Worm (Caenorhabditis elegans) whole organism, L4 larva: ENCODE data around the gene Y57E12B.10.

ENCODE experiments used
- D1046.2 ChIP-seq: fragments of 200-800 bp; sonication (Bioruptor generic); IDR thresholded peaks from 2 replicates; pipeline ENCODE4 v1.3.6; 2022; ENCODE audit warnings: missing genetic modification characterization, missing compliant biosample characterization
- F26F4.8 ChIP-seq: fragments of 200-800 bp; sonication (Bioruptor generic); conservative IDR thresholded peaks from 2 replicates; pipeline ENCODE4 v1.3.6; 2022; ENCODE audit warnings: missing genetic modification characterization, missing compliant biosample characterization
- F37D6.2 ChIP-seq: sonication (generic microtip); optimal IDR thresholded peaks from 2 replicates; lab custom pipeline; 2016; ENCODE audit warnings: mild to moderate bottlenecking, missing genetic modification characterization, missing compliant biosample characterization
- F49E8.2 ChIP-seq: sonication (generic microtip); optimal IDR thresholded peaks from 2 replicates; lab custom pipeline; 2016; ENCODE audit warnings: missing compliant biosample characterization, mild to moderate bottlenecking, missing genetic modification characterization, borderline replicate concordance
- T20F7.1 ChIP-seq: fragments of 200-800 bp; sonication (Bioruptor generic); optimal IDR thresholded peaks from 2 replicates; lab custom pipeline; 2018; ENCODE audit warnings: mild to moderate bottlenecking, missing genetic modification characterization, missing compliant biosample characterization
- T26A8.4 ChIP-seq: fragments of 200-800 bp; sonication (Bioruptor generic); IDR thresholded peaks from 2 replicates; pipeline ENCODE4 v1.3.6; 2022; ENCODE audit warnings: missing genetic modification characterization, missing compliant biosample characterization
- Y75B8A.6 ChIP-seq: fragments of 200-800 bp; sonication (Bioruptor generic); IDR thresholded peaks from 2 replicates; pipeline ENCODE4 v1.3.6; 2022; ENCODE audit warnings: missing genetic modification reagents, missing genetic modification characterization, missing compliant biosample characterization
- aha-1 ChIP-seq: fragments of 150-350 bp; peaks from one replicate; lab custom pipeline; 2014; ENCODE audit warnings: missing biosample characterization, missing genetic modification characterization
- ceh-32 ChIP-seq: sonication (generic microtip); optimal IDR thresholded peaks from 2 replicates; lab custom pipeline; 2016; ENCODE audit warnings: mild to moderate bottlenecking, missing genetic modification characterization, missing compliant biosample characterization; ENCODE audit not compliant: poor library complexity
- cey-2 ChIP-seq: sonication (generic microtip); optimal IDR thresholded peaks from 3 replicates; lab custom pipeline; 2017; ENCODE audit warnings: missing genetic modification characterization, mild to moderate bottlenecking, missing compliant biosample characterization, antibody characterized with exemption, borderline replicate concordance; ENCODE audit not compliant: insufficient read depth
- dmd-9 ChIP-seq: fragments of 200-800 bp; sonication (Bioruptor generic); IDR thresholded peaks from 2 replicates; pipeline ENCODE4 v1.3.6; 2022; ENCODE audit warnings: missing genetic modification reagents, missing genetic modification characterization, missing compliant biosample characterization
- egl-27 ChIP-seq: sonication (generic microtip); optimal IDR thresholded peaks from 3 replicates; lab custom pipeline; 2017; ENCODE audit warnings: missing biosample characterization, missing genetic modification reagents, missing genetic modification characterization
- egl-43 ChIP-seq: fragments of 200-800 bp; sonication (Bioruptor generic); IDR thresholded peaks from 2 replicates; pipeline ENCODE4 v1.3.6; 2022; ENCODE audit warnings: missing genetic modification reagents, missing genetic modification characterization, missing compliant biosample characterization
- hlh-30 ChIP-seq: sonication (generic microtip); optimal IDR thresholded peaks from 2 replicates; lab custom pipeline; 2017; ENCODE audit warnings: antibody characterized with exemption, mild to moderate bottlenecking, missing genetic modification characterization, missing compliant biosample characterization; ENCODE audit not compliant: insufficient read depth
- hmg-1.1 ChIP-seq: fragments of 200-800 bp; sonication (Bioruptor generic); IDR thresholded peaks from 2 replicates; pipeline ENCODE4 v1.3.6; 2022; ENCODE audit warnings: missing genetic modification reagents, missing genetic modification characterization, missing compliant biosample characterization
- lsy-2 ChIP-seq, 2 experiments: fragments of 150-350 bp in 1 of 2; sonication (generic microtip) in 1 of 2; optimal IDR thresholded peaks; 2 replicates each; lab custom pipeline; 2014 to 2017; ENCODE audit warnings: missing biosample characterization in 2 of 2, missing genetic modification characterization in 2 of 2
- nhr-10 ChIP-seq: fragments of 150-350 bp; optimal IDR thresholded peaks from 2 replicates; lab custom pipeline; 2014; ENCODE audit warnings: missing biosample characterization, missing genetic modification characterization
- nhr-102 ChIP-seq: sonication (generic microtip); optimal IDR thresholded peaks from 2 replicates; lab custom pipeline; 2016; ENCODE audit warnings: mild to moderate bottlenecking, missing genetic modification characterization, moderate library complexity, missing compliant biosample characterization
- nhr-111 ChIP-seq: fragments of 200-800 bp; sonication (Bioruptor generic); optimal IDR thresholded peaks from 2 replicates; lab custom pipeline; 2018; ENCODE audit warnings: mild to moderate bottlenecking, missing genetic modification characterization, missing compliant biosample characterization
- nhr-25 ChIP-seq: sonication (generic microtip); optimal IDR thresholded peaks from 2 replicates; lab custom pipeline; 2017; ENCODE audit warnings: missing genetic modification characterization, mild to moderate bottlenecking, missing compliant biosample characterization, antibody characterized with exemption, moderate library complexity, borderline replicate concordance; ENCODE audit not compliant: insufficient read depth
- nhr-41 ChIP-seq: fragments of 200-800 bp; sonication (Bioruptor generic); IDR thresholded peaks from 2 replicates; pipeline ENCODE4 v1.3.6; 2022; ENCODE audit warnings: missing genetic modification reagents, missing genetic modification characterization, missing compliant biosample characterization
- php-3 ChIP-seq: fragments of 200-800 bp; sonication (Bioruptor generic); IDR thresholded peaks from 2 replicates; pipeline ENCODE4 v1.3.6; 2022; ENCODE audit warnings: missing genetic modification reagents, missing genetic modification characterization, missing compliant biosample characterization
- rbr-2 ChIP-seq: sonication (generic microtip); optimal IDR thresholded peaks from 2 replicates; lab custom pipeline; 2016; ENCODE audit warnings: missing genotype, missing genetic modification characterization, missing compliant biosample characterization
- set-16 ChIP-seq: fragments of 200-800 bp; sonication (Bioruptor generic); IDR thresholded peaks from 2 replicates; pipeline ENCODE4 v1.3.6; 2022; ENCODE audit warnings: missing genetic modification reagents, missing genetic modification characterization, missing compliant biosample characterization
- tag-97 ChIP-seq: fragments of 200-800 bp; sonication (Bioruptor generic); IDR thresholded peaks from 2 replicates; pipeline ENCODE4 v1.3.6; 2022; ENCODE audit warnings: missing genetic modification characterization, missing compliant biosample characterization
- unc-39 ChIP-seq: sonication (generic microtip); optimal IDR thresholded peaks from 2 replicates; lab custom pipeline; 2017; ENCODE audit warnings: missing biosample characterization, missing genetic modification characterization
- unc-62 ChIP-seq, 3 experiments: fragments of 150-350 bp in 1 of 3; sonication (generic microtip); optimal IDR thresholded peaks in 2 of 3; peaks in 1 of 3; 1 replicate in 1 of 3; 2 replicates in 2 of 3; lab custom pipeline; 2014 to 2017; ENCODE audit warnings: missing biosample characterization in 3 of 3, missing genetic modification characterization in 3 of 3, missing genetic modification reagents in 3 of 3, missing genotype in 1 of 3
- vab-7 ChIP-seq: fragments of 200-800 bp; sonication (Bioruptor generic); IDR thresholded peaks from 2 replicates; pipeline ENCODE4 v1.3.6; 2022; ENCODE audit warnings: missing genetic modification reagents, missing genetic modification characterization, missing compliant biosample characterization
- zag-1 ChIP-seq: fragments of 150-350 bp; optimal IDR thresholded peaks from 2 replicates; lab custom pipeline; 2014; ENCODE audit warnings: missing biosample characterization, missing genetic modification characterization
- zfp-2 ChIP-seq: sonication (generic microtip); optimal IDR thresholded peaks from 2 replicates; lab custom pipeline; 2016; ENCODE audit warnings: mild to moderate bottlenecking, missing genetic modification characterization, missing compliant biosample characterization
- zfp-3 ChIP-seq: fragments of 200-800 bp; sonication (Bioruptor generic); conservative IDR thresholded peaks from 2 replicates; pipeline ENCODE4 v1.3.6; 2022; ENCODE audit warnings: missing genetic modification reagents, missing genetic modification characterization, missing compliant biosample characterization
- zip-11 ChIP-seq: fragments of 200-800 bp; sonication (Bioruptor generic); IDR thresholded peaks from 2 replicates; pipeline ENCODE4 v1.3.6; 2022; ENCODE audit warnings: missing genetic modification characterization, missing compliant biosample characterization

The Y57E12B.10 gene

ce11 chrV:6956237-6956636 lies 20.5 kb upstream of the Y57E12B.10 start, which contains the start of gene mec-1:
mec-1 (plus strand) TSS chrV:6956537.
- no peak for TF ChIP-seq F49E8.2 (tag; lab: Kevin White, UChicago)
- no peak for TF ChIP-seq egl-27
- peak; percentile 58 for TF ChIP-seq aha-1 (tag; lab: Kevin White, UChicago)
- TF ChIP-seq nhr-25 (tag; lab: Kevin White, UChicago): no peak
- TF ChIP-seq cey-2 (tag; lab: Kevin White, UChicago): no peak

- TF ChIP-seq dmd-9 (GFP tag; lab: Robert Waterston, UW) (no peak), unc-62 (GFP tag; optimal IDR thresholded peaks at IDR 0.05 in 1 of 2; lab: Kevin White, UChicago) (peak in 1 of 2 experiments; percentile 51), unc-62 (tag; optimal IDR thresholded peaks at IDR 0.05; lab: Kevin White, UChicago) (no peak)
- TF ChIP-seq, all 104 proteins: peak for 1
Measured at ce11 chrV:6953797-6954196, 18.0 kb upstream of the Y57E12B.10 start, which contains the start of gene srg-31. srg-31 (minus strand) TSS chrV:6953897.

- TF ChIP-seq T20F7.1 (GFP tag; lab: Kevin White, UChicago) (no peak), dmd-9 (GFP tag; lab: Robert Waterston, UW) (no peak)
Measured at ce11 chrV:6951306-6951705, 15.5 kb upstream of the Y57E12B.10 start, which contains the start of gene T07H8.11. T07H8.11 (minus strand) TSS chrV:6951406.

ce11 chrV:6949770-6950169 lies 14.0 kb upstream of the Y57E12B.10 start, which contains the start of gene Y57E12B.11:
Y57E12B.11 (minus strand) TSS chrV:6949870.
- TF ChIP-seq hmg-1.1 (GFP tag; lab: Robert Waterston, UW): no peak

- no peak for TF ChIP-seq F37D6.2 (tag; lab: Kevin White, UChicago)
- TF ChIP-seq vab-7 (GFP tag; lab: Robert Waterston, UW): no peak
- TF ChIP-seq set-16 (GFP tag; lab: Robert Waterston, UW): no peak
- no peak for TF ChIP-seq T26A8.4
- no peak for TF ChIP-seq nhr-111 (GFP tag; lab: Kevin White, UChicago)
- no peak for TF ChIP-seq unc-39
- TF ChIP-seq zip-11 (GFP tag; lab: Robert Waterston, UW): no peak
- no peak for TF ChIP-seq F26F4.8 (GFP tag; lab: Robert Waterston, UW)
- no peak for TF ChIP-seq php-3 (GFP tag; lab: Robert Waterston, UW)
- no peak for TF ChIP-seq Y75B8A.6
- no peak for TF ChIP-seq ceh-32 (tag; lab: Kevin White, UChicago)
- TF ChIP-seq rbr-2 (tag; lab: Kevin White, UChicago): no peak
- no peak for TF ChIP-seq nhr-102 (tag; lab: Kevin White, UChicago)
Measured at ce11 chrV:6948225-6948624, 12.4 kb upstream of the Y57E12B.10 start, which contains the start of gene Y57E12B.1. Y57E12B.1 (plus strand) TSS chrV:6948525.

ce11 chrV:6947442-6947841 lies 11.7 kb upstream of the Y57E12B.10 start, which contains the start of gene Y57E12B.4:
Y57E12B.4 (minus strand) TSS chrV:6947542.
- no peak for TF ChIP-seq nhr-10
- TF ChIP-seq nhr-41: no peak
- no peak for TF ChIP-seq hlh-30
- no peak for TF ChIP-seq zag-1 (tag; lab: Kevin White, UChicago)
- TF ChIP-seq egl-43: no peak
- no peak for TF ChIP-seq vab-7 (GFP tag; lab: Robert Waterston, UW)
- no peak for TF ChIP-seq zfp-2 (tag; lab: Kevin White, UChicago)
- no peak for TF ChIP-seq zfp-3 (GFP tag; lab: Robert Waterston, UW)
- TF ChIP-seq tag-97 (GFP tag; lab: Robert Waterston, UW): no peak
- TF ChIP-seq lsy-2 (tag; optimal IDR thresholded peaks at IDR 0.05; lab: Kevin White, UChicago): no peak
- TF ChIP-seq D1046.2 (GFP tag; lab: Robert Waterston, UW): no peak
- no peak for TF ChIP-seq nhr-102 (tag; lab: Kevin White, UChicago)
- TF ChIP-seq, all 104 proteins: peak for 0
